Worm (Caenorhabditis elegans): ENCODE results near the gene W06D11.5.

- TF ChIP-seq nhr-237 (tag; optimal IDR thresholded peaks at IDR 0.05), result no peak
- no peak for TF ChIP-seq nhr-76 (tag; optimal IDR thresholded peaks at IDR 0.05)
- TF ChIP-seq unc-62 (GFP tag; optimal IDR thresholded peaks at IDR 0.05), result no peak
- no peak for TF ChIP-seq snpc-4 (tag; optimal IDR thresholded peaks at IDR 0.05)
- TF ChIP-seq lsy-2 (tag; optimal IDR thresholded peaks at IDR 0.05), result no peak
- TF ChIP-seq mab-5 (tag; optimal IDR thresholded peaks at IDR 0.05), result no peak
- no peak for TF ChIP-seq unc-39 (tag; optimal IDR thresholded peaks at IDR 0.05)
- no peak for TF ChIP-seq sptf-1 (tag; optimal IDR thresholded peaks at IDR 0.05)
- TF ChIP-seq elt-1 (tag; optimal IDR thresholded peaks at IDR 0.05; ENCODE audit: borderline replicate concordance, insufficient read depth), result no peak
- no peak for TF ChIP-seq pha-4 (tag; optimal IDR thresholded peaks at IDR 0.05)
- TF ChIP-seq ztf-11 (tag; optimal IDR thresholded peaks at IDR 0.05), result no peak
- no peak for TF ChIP-seq mep-1 (tag; optimal IDR thresholded peaks at IDR 0.05)
Measured at ce11 chrX:12317560-12317959, 17.6 kb downstream of the W06D11.5 start.

Measured in whole organism, mixed stage, embryonic.